Worm (Caenorhabditis elegans) whole organism, young adult: Measurements from ENCODE around the gene srp-8.

Experiments used
- F10E7.11 ChIP-seq: sonication (generic microtip); optimal IDR thresholded peaks from 2 replicates; lab custom pipeline; 2017; ENCODE audit warnings: mild to moderate bottlenecking, missing genetic modification characterization, moderate library complexity, missing compliant biosample characterization
- F22D6.2 ChIP-seq: sonication (generic microtip); optimal IDR thresholded peaks from 2 replicates; lab custom pipeline; 2016; ENCODE audit warnings: mild to moderate bottlenecking, missing genetic modification characterization, missing compliant biosample characterization
- F33H1.4 ChIP-seq: fragments of 200-800 bp; sonication (Bioruptor generic); IDR thresholded peaks from 2 replicates; pipeline ENCODE4 v1.3.6; 2022; ENCODE audit warnings: missing genetic modification reagents, missing genetic modification characterization, missing compliant biosample characterization
- F57A8.1 ChIP-seq: fragments of 200-800 bp; sonication (Bioruptor generic); optimal IDR thresholded peaks from 2 replicates; lab custom pipeline; 2018; ENCODE audit warnings: mild to moderate bottlenecking, missing genetic modification characterization, moderate library complexity, missing compliant biosample characterization
- F57C9.4 ChIP-seq: sonication (generic microtip); optimal IDR thresholded peaks from 2 replicates; lab custom pipeline; 2017; ENCODE audit warnings: mild to moderate bottlenecking, missing genetic modification characterization, missing compliant biosample characterization
- K12H6.12 ChIP-seq: fragments of 200-800 bp; sonication (Bioruptor generic); optimal IDR thresholded peaks from 2 replicates; lab custom pipeline; 2018; ENCODE audit warnings: mild to moderate bottlenecking, missing genetic modification characterization, missing compliant biosample characterization
- Y53G8AR.9 ChIP-seq: fragments of 200-800 bp; sonication (Bioruptor generic); conservative IDR thresholded peaks from 2 replicates; pipeline ENCODE4 v1.3.6; 2022; ENCODE audit warnings: missing genetic modification reagents, missing genetic modification characterization, missing compliant biosample characterization
- Y67H2A.10 ChIP-seq: fragments of 200-800 bp; sonication (Bioruptor generic); conservative IDR thresholded peaks from 2 replicates; pipeline ENCODE4 v1.3.6; 2022; ENCODE audit warnings: missing genetic modification reagents, missing genetic modification characterization, missing compliant biosample characterization
- Y79H2A.3 ChIP-seq: fragments of 200-800 bp; sonication (Bioruptor generic); conservative IDR thresholded peaks from 2 replicates; pipeline ENCODE4 v1.3.6; 2022; ENCODE audit warnings: missing genetic modification reagents, missing genetic modification characterization, missing compliant biosample characterization
- ama-1 ChIP-seq, 3 experiments: fragments of 150-350 bp in 1 of 3; sonication (generic microtip) in 2 of 3; optimal IDR thresholded peaks; 2 replicates each; lab custom pipeline; 2014 to 2018; ENCODE audit warnings: missing biosample characterization in 2 of 3, missing genetic modification characterization in 2 of 3, missing genetic modification reagents in 2 of 3
- athp-1 ChIP-seq: sonication (generic microtip); optimal IDR thresholded peaks from 2 replicates; lab custom pipeline; 2017; ENCODE audit warnings: mild to moderate bottlenecking, missing genetic modification characterization, missing compliant biosample characterization
- attf-3 ChIP-seq: fragments of 200-800 bp; sonication (Bioruptor generic); conservative IDR thresholded peaks from 2 replicates; pipeline ENCODE4 v1.3.6; 2022; ENCODE audit warnings: missing genetic modification reagents, missing genetic modification characterization, missing compliant biosample characterization
- cebp-1 ChIP-seq, 2 experiments: fragments of 200-800 bp in 1 of 2; sonication (Bioruptor generic) in 1 of 2; sonication (generic microtip) in 1 of 2; IDR thresholded peaks in 1 of 2; optimal IDR thresholded peaks in 1 of 2; 2 replicates each; pipeline versions ENCODE4 v1.3.6 to Lab custom; 2017 to 2022; ENCODE audit warnings: missing compliant biosample characterization in 2 of 2, missing genetic modification characterization in 2 of 2, mild to moderate bottlenecking in 1 of 2, missing genetic modification reagents in 1 of 2, moderate library complexity in 1 of 2
- ceh-79 ChIP-seq: sonication (generic microtip); optimal IDR thresholded peaks from 2 replicates; lab custom pipeline; 2017; ENCODE audit warnings: mild to moderate bottlenecking, missing genetic modification characterization, missing compliant biosample characterization
- ceh-91 ChIP-seq: fragments of 200-800 bp; sonication (Bioruptor generic); IDR thresholded peaks from 2 replicates; pipeline ENCODE4 v1.3.6; 2022; ENCODE audit warnings: missing genetic modification reagents, missing genetic modification characterization, missing compliant biosample characterization
- die-1 ChIP-seq: sonication (generic microtip); optimal IDR thresholded peaks from 2 replicates; lab custom pipeline; 2016; ENCODE audit warnings: missing genotype, mild to moderate bottlenecking, missing genetic modification characterization, missing compliant biosample characterization
- fkh-3 ChIP-seq: sonication (generic microtip); optimal IDR thresholded peaks from 2 replicates; lab custom pipeline; 2016; ENCODE audit warnings: mild to moderate bottlenecking, missing genetic modification characterization, missing compliant biosample characterization
- hmg-1.2 ChIP-seq: fragments of 200-800 bp; sonication (Bioruptor generic); IDR thresholded peaks from 2 replicates; pipeline ENCODE4 v1.3.6; 2022; ENCODE audit warnings: missing genetic modification reagents, missing genetic modification characterization, missing compliant biosample characterization
- hsf-1 ChIP-seq: fragments of 200-800 bp; sonication (Bioruptor generic); IDR thresholded peaks from 2 replicates; pipeline ENCODE4 v1.3.6; 2022; ENCODE audit warnings: missing genetic modification reagents, missing genetic modification characterization, missing compliant biosample characterization
- lin-35 ChIP-seq, 3 experiments: fragments of 150-350 bp in 2 of 3; sonication (generic microtip) in 1 of 3; optimal IDR thresholded peaks; 2 replicates each; lab custom pipeline; 2014 to 2018; ENCODE audit warnings: missing biosample characterization in 3 of 3, missing genetic modification characterization in 3 of 3, missing genetic modification reagents in 3 of 3
- lir-1 ChIP-seq: fragments of 200-800 bp; sonication (Bioruptor generic); conservative IDR thresholded peaks from 2 replicates; pipeline ENCODE4 v1.3.6; 2022; ENCODE audit warnings: missing genetic modification reagents, missing genetic modification characterization, missing compliant biosample characterization
- lsl-1 ChIP-seq: fragments of 200-800 bp; sonication (Bioruptor generic); optimal IDR thresholded peaks from 2 replicates; lab custom pipeline; 2018; ENCODE audit warnings: mild to moderate bottlenecking, missing genetic modification characterization, moderate library complexity, missing compliant biosample characterization
- madf-3 ChIP-seq: fragments of 200-800 bp; sonication (Bioruptor generic); IDR thresholded peaks from 2 replicates; pipeline ENCODE4 v1.3.6; 2022; ENCODE audit warnings: missing genetic modification reagents, missing genetic modification characterization, missing compliant biosample characterization
- madf-6 ChIP-seq: fragments of 200-800 bp; sonication (Bioruptor generic); IDR thresholded peaks from 2 replicates; pipeline ENCODE4 v1.3.6; 2022; ENCODE audit warnings: missing genetic modification reagents, missing genetic modification characterization, missing compliant biosample characterization
- madf-8 ChIP-seq: fragments of 200-800 bp; sonication (Bioruptor generic); conservative IDR thresholded peaks from 2 replicates; pipeline ENCODE4 v1.3.6; 2022; ENCODE audit warnings: missing genetic modification reagents, missing genetic modification characterization, missing compliant biosample characterization
- nfya-1 ChIP-seq: sonication (generic microtip); optimal IDR thresholded peaks from 2 replicates; lab custom pipeline; 2017; ENCODE audit warnings: antibody characterized with exemption, missing compliant biosample characterization, missing genetic modification characterization, borderline replicate concordance; ENCODE audit not compliant: insufficient read depth
- nfya-2 ChIP-seq: fragments of 200-800 bp; sonication (Bioruptor generic); IDR thresholded peaks from 2 replicates; pipeline ENCODE4 v1.3.6; 2022; ENCODE audit warnings: missing genetic modification reagents, missing genetic modification characterization, missing compliant biosample characterization
- nfyb-1 ChIP-seq: fragments of 200-800 bp; sonication (Bioruptor generic); IDR thresholded peaks from 2 replicates; pipeline ENCODE4 v1.3.6; 2022; ENCODE audit warnings: missing genetic modification reagents, missing genetic modification characterization, missing compliant biosample characterization
- pha-4 ChIP-seq: fragments of 150-350 bp; sonication (generic microtip); optimal IDR thresholded peaks from 2 replicates; lab custom pipeline; 2014; ENCODE audit warnings: missing biosample characterization, missing genetic modification reagents, missing genetic modification characterization
- rcor-1 ChIP-seq: fragments of 200-800 bp; sonication (Bioruptor generic); IDR thresholded peaks from 2 replicates; pipeline ENCODE4 v1.3.6; 2022; ENCODE audit warnings: missing genetic modification reagents, missing genetic modification characterization, missing compliant biosample characterization
- sea-2 ChIP-seq: fragments of 200-800 bp; sonication (Bioruptor generic); IDR thresholded peaks from 2 replicates; pipeline ENCODE4 v1.3.6; 2022; ENCODE audit warnings: missing genetic modification characterization, missing compliant biosample characterization
- snpc-1.3 ChIP-seq: sonication (generic microtip); optimal IDR thresholded peaks from 2 replicates; lab custom pipeline; 2017; ENCODE audit warnings: missing genetic modification characterization, mild to moderate bottlenecking, missing compliant biosample characterization, antibody characterized with exemption, moderate library complexity, missing genotype, missing genetic modification reagents; ENCODE audit not compliant: insufficient read depth
- snpc-4 ChIP-seq, 5 experiments: fragments of 150-350 bp in 1 of 5; sonication (generic microtip) in 4 of 5; optimal IDR thresholded peaks; 2 replicates each; lab custom pipeline; 2014 to 2018; ENCODE audit warnings: missing genetic modification characterization in 5 of 5, missing biosample characterization in 3 of 5, antibody characterized with exemption in 2 of 5, mild to moderate bottlenecking in 2 of 5, missing compliant biosample characterization in 2 of 5, missing genotype in 2 of 5, moderate library complexity in 2 of 5, missing genetic modification reagents in 1 of 5
- tbx-9 ChIP-seq: sonication (generic microtip); optimal IDR thresholded peaks from 2 replicates; lab custom pipeline; 2016; ENCODE audit warnings: borderline replicate concordance, missing genetic modification characterization, inconsistent platforms, missing compliant biosample characterization
- tlf-1 ChIP-seq: fragments of 200-800 bp; sonication (Bioruptor generic); optimal IDR thresholded peaks from 2 replicates; lab custom pipeline; 2018; ENCODE audit warnings: mild to moderate bottlenecking, missing genetic modification characterization, missing compliant biosample characterization
- unc-130 ChIP-seq: sonication (generic microtip); optimal IDR thresholded peaks from 2 replicates; lab custom pipeline; 2016; ENCODE audit warnings: missing genetic modification reagents, missing genetic modification characterization, missing compliant biosample characterization
- xnd-1 ChIP-seq: sonication (generic microtip); optimal IDR thresholded peaks from 2 replicates; lab custom pipeline; 2016; ENCODE audit warnings: missing genotype, missing genetic modification reagents, missing genetic modification characterization, missing compliant biosample characterization
- zim-3 ChIP-seq: sonication (generic microtip); optimal IDR thresholded peaks from 2 replicates; lab custom pipeline; 2017; ENCODE audit warnings: mild to moderate bottlenecking, missing genetic modification characterization, moderate library complexity, missing compliant biosample characterization
- ztf-18 ChIP-seq: sonication (generic microtip); optimal IDR thresholded peaks from 2 replicates; lab custom pipeline; 2016; ENCODE audit warnings: missing genotype, mild to moderate bottlenecking, missing genetic modification characterization, missing compliant biosample characterization
- ztf-25 ChIP-seq: fragments of 200-800 bp; sonication (Bioruptor generic); IDR thresholded peaks from 2 replicates; pipeline ENCODE4 v1.3.6; 2022; ENCODE audit warnings: missing genetic modification reagents, missing genetic modification characterization, missing compliant biosample characterization
- ztf-26 ChIP-seq: sonication (generic microtip); optimal IDR thresholded peaks from 2 replicates; lab custom pipeline; 2017; ENCODE audit warnings: missing genetic modification characterization, missing compliant biosample characterization
- ztf-6 ChIP-seq: fragments of 200-800 bp; sonication (Bioruptor generic); IDR thresholded peaks from 2 replicates; pipeline ENCODE4 v1.3.6; 2022; ENCODE audit warnings: missing genetic modification reagents, missing genetic modification characterization, missing compliant biosample characterization

srp-8 gene

ce11 chrV:8177349-8177748 is 6.1 kb upstream of the srp-8 start, which contains the start of gene F20D6.9:
Gene F20D6.9, minus strand, starts transcription at chrV:8177449.
- TF ChIP-seq F10E7.11 (tag; lab: Kevin White, UChicago) (no peak), madf-3 (GFP tag; lab: Robert Waterston, UW) (no peak), F22D6.2 (no peak), tbx-9 (no peak), hsf-1 (GFP tag; lab: Robert Waterston, UW) (no peak), lin-35 (GFP tag; optimal IDR thresholded peaks at IDR 0.05; lab: Kevin White, UChicago) (no peak), die-1 (tag; lab: Kevin White, UChicago) (no peak), athp-1 (no peak), madf-6 (GFP tag; lab: Robert Waterston, UW) (no peak), rcor-1 (GFP tag; lab: Robert Waterston, UW) (no peak), fkh-3 (no peak), snpc-1.3 (tag; lab: Kevin White, UChicago) (no peak), unc-130 (GFP tag; lab: Kevin White, UChicago) (no peak), ceh-91 (no peak)

DNA sequence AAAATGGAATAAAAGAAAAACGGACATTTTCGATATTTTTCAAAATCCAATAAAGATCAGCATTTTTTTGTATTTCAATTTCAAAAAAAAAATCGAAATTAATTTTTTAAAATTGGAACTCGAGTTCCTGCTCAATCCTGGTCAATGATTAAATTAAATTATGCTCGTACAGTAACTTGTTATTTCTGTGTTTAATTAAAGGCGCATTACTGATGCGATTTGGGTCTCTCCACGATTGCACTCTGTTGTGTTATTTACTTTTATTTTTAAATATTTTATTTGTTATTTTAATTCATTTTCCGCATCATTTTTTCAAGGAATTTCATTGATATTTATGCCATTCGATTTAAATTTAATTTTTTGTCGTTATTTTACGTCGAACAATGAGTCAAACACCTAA is 5.2 kb upstream of the srp-8 start:
- TF ChIP-seq xnd-1 (tag; lab: Kevin White, UChicago) (peak; percentile 1), F33H1.4 (GFP tag; lab: Robert Waterston, UW) (peak; percentile 79), madf-8 (GFP tag; lab: Robert Waterston, UW) (peak; percentile 43; the same call in 1 of the 2 replicates), lsl-1 (GFP tag; lab: Kevin White, UChicago) (peak; percentile 83), nfyb-1 (GFP tag; lab: Robert Waterston, UW) (no peak), hsf-1 (GFP tag; lab: Robert Waterston, UW) (0 out of 2 replicates have a peak, but pooled peaks have one; percentile 25), ama-1 (optimal IDR thresholded peaks at IDR 0.05; lab: Kevin White, UChicago) (no peak), ama-1 (GFP tag; optimal IDR thresholded peaks at IDR 0.05; lab: Kevin White, UChicago) (no peak), snpc-4 (GFP tag; optimal IDR thresholded peaks at IDR 0.05; lab: Kevin White, UChicago) (no peak), snpc-4 (tag; optimal IDR thresholded peaks at IDR 0.05; lab: Kevin White, UChicago) (no peak)
- TF ChIP-seq, all 124 proteins: peak for 5

DNA sequence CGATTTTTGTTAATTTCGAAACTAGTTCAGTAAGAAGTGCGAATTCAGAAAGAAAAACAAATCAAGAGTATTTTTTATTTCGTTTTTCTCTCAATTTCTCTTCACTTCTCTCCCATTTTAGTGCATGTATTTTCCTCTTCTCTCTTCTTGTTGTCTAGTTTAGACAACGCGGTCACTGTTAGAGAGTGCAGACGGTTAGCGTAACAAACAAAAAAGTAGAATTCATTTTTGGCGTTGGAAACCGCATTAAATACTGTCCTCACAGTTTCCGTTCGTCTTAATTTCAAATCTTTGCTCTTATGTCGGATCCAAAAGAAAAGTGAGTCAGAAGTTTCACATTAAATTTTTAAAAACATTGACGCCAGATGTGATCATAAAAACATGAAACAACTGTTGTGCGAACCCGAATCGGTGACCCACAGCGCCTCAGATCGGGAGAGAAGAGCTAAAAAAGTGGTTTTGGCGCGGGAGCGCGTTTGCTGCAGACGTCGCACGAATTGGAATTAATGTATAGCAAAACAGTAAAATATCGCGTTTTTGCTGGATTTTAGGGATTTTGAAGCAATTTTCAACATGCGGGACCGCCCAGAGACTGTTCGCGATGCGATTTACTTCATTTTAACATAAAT is 4.5 kb upstream of the srp-8 start, which contains the start of gene srp-7:
Gene srp-7 (plus strand): TSS at position 213 of the 629 bp plus-strand sequence.
- TF ChIP-seq Y79H2A.3 (GFP tag; lab: Robert Waterston, UW) (no peak), xnd-1 (tag; lab: Kevin White, UChicago) (no peak), ztf-26 (tag; lab: Kevin White, UChicago) (peak; percentile 26), ceh-79 (tag; lab: Kevin White, UChicago) (no peak), ama-1 (optimal IDR thresholded peaks at IDR 0.05; lab: Kevin White, UChicago) (no peak), ama-1 (GFP tag; optimal IDR thresholded peaks at IDR 0.05; lab: Kevin White, UChicago) (no peak), lir-1 (GFP tag; lab: Robert Waterston, UW) (no peak), F57C9.4 (tag; lab: Kevin White, UChicago) (no peak), F57A8.1 (GFP tag; lab: Kevin White, UChicago) (no peak), sea-2 (GFP tag; lab: Robert Waterston, UW) (no peak), athp-1 (no peak), K12H6.12 (no peak), Y67H2A.10 (0 out of 2 replicates have a peak, but pooled peaks have one; percentile 24), pha-4 (no peak), nfya-1 (tag; lab: Kevin White, UChicago) (no peak), hmg-1.2 (peak; percentile 70; the same call in 1 of the 2 replicates), Y53G8AR.9 (GFP tag; lab: Robert Waterston, UW) (no peak), ztf-6 (GFP tag; lab: Robert Waterston, UW) (no peak), attf-3 (GFP tag; lab: Robert Waterston, UW) (peak; percentile 60), madf-8 (GFP tag; lab: Robert Waterston, UW) (no peak), tlf-1 (GFP tag; lab: Kevin White, UChicago) (no peak), ztf-25 (GFP tag; lab: Robert Waterston, UW) (0 out of 2 replicates have a peak, but pooled peaks have one; percentile 44), zim-3 (no peak), cebp-1 (GFP tag; IDR thresholded peaks at IDR 0.05; lab: Robert Waterston, UW) (peak; percentile 75), cebp-1 (tag; optimal IDR thresholded peaks at IDR 0.05; lab: Kevin White, UChicago) (no peak), nfya-2 (no peak), F33H1.4 (GFP tag; lab: Robert Waterston, UW) (0 out of 2 replicates have a peak, but pooled peaks have one; percentile 10), ztf-18 (tag; lab: Kevin White, UChicago) (no peak)
